Fruit fly (Drosophila melanogaster): ENCODE measurements around the gene CG32189.
"Not testable (repeated sequence)": the region's sequence is repeated elsewhere in the genome, so short reads cannot be mapped to it uniquely, and the experiment has no call there.

The CG32189 gene

DNA sequence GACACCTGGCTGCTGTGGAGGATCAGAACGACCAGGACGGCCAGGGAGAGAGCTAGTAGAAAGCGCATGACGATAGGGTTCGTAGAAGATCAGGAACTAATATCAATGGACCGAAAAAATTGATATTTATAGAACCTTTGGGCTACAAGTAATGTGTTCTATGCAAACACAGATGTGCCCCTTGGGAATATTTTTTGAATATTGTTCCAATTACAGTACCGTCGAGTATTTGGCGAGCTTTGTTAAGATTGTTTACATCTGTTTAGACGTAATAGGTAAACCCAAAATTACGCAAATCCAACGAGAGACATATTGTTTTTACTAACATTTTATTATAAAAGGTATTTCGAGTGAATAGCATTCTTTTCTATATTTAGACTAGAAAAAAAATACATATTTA lies at the start of gene CG32189:
Gene CG32189, minus strand, starts transcription at position 101 of the 400 bp plus-strand sequence.
- TF ChIP-seq noc (tag; optimal IDR thresholded peaks at IDR 0.05), result no peak

DNA sequence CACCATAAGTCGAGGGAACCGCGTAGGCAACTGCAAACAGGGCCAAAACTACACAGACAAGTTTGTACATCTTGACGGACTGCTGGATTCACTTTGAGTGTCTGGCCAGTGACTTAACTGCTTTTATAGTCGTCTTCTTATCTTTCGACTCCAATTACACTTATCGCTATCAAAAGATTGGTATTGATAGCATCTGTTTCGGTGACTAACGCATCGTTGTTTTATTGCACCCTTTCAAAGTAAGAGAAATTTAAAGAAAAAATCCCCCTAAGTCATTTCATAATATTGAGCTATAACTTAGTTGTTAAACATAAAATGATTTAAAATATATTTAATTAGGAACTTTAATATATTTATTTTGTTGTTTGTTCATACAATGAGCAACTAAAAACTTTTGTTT lies 49.3 kb upstream of the CG32189 start, which contains the start of gene CG5506:
Gene CG5506, minus strand, starts transcription at position 101 of the 400 bp plus-strand sequence.
- no peak for TF ChIP-seq noc (tag; optimal IDR thresholded peaks at IDR 0.05)

DNA sequence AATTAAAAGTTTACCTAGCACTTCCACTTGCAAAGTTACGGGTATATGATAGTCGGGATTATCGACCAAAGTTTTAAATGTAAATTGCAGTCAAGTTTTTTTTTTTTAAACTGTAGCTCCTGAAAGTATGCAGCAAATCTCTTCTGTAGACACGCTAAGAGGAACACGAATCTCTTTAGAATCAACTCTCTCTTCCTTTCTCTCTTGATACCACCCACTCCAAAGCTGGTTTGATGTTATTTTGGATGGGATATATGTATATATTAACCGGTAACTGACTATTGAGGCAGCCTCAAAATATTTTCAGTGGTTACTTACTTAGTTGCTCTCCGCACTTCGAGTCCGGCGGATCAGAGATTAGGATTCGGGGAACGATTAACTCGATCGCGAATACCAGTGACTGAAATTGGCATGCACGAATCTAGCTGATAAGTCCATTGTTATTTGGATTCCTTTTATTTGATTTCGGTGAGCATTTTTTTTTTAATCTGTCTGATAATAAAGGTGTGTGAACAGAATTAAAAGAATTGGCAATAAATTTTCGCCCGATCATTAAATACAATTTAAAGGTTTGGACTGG lies 43.9 kb upstream of the CG32189 start, which contains the start of gene CG7408:
Gene CG7408, plus strand, starts transcription at position 316 of the 580 bp plus-strand sequence.
- TF ChIP-seq noc (tag; optimal IDR thresholded peaks at IDR 0.05), result no peak

DNA sequence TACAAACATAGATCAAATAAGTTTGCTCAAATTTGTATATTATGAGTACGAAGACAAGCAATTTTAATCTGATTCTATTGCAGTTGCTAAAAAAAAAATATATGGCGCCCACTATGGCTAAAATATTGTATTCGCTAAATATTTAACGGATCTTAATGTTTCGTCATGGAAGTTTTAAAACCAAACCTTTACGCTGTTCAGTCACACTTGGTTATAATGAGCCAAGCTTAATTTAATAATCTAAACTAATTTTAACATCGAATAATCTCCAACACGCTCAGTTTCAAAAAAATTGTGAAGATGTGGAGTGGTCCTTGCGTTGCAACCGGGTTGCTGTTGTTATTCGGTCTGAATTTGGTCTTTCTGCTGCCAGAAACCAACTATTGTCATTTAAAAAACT lies 23.2 kb upstream of the CG32189 start, which contains the start of gene CG34002:
Gene CG34002, plus strand, starts transcription at position 301 of the 400 bp plus-strand sequence.
- not testable (repeated sequence) for TF ChIP-seq noc (tag; optimal IDR thresholded peaks at IDR 0.05)

DNA sequence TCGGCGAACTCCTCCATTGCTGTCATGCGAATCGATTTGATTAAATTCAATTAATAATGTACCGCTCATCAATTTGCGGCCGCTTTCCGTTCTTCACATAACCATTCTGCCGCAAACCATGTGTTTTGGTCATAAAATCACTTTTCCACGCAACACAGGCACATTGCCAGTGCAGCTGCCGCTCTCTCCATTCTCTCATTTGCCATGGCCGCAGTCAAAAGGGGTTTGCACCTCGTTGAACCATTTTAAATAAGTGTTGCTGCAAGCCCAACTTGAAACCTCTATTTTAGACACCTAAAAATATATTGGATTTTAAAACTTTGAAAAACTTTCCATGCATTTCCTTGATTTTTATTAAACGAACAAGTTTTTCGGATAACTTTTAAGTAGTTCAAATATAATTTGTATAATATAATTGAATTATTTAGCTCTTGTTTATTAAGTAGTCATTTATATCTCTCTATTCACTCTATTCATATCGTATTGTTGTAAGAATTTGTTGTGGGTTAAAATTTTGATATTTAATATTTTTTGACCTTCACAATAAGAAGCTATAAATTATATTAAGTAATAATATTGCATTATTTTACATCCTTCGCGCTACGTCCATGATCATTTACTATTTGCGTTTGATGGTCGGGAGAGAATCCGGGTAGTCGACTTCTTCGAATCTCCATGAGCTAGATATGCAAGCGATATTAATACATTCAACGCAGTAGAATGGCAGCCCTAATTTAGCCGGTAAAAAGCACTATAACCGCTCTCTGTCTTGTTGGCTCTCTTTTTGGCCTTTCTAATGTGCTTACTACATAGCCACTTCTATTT lies 21.9 kb upstream of the CG32189 start, which contains the start of gene CG5535:
Gene CG5535, minus strand, starts transcription at position 140 of the 825 bp plus-strand sequence.
- peak; percentile 94 for TF ChIP-seq noc (tag; optimal IDR thresholded peaks at IDR 0.05)

DNA sequence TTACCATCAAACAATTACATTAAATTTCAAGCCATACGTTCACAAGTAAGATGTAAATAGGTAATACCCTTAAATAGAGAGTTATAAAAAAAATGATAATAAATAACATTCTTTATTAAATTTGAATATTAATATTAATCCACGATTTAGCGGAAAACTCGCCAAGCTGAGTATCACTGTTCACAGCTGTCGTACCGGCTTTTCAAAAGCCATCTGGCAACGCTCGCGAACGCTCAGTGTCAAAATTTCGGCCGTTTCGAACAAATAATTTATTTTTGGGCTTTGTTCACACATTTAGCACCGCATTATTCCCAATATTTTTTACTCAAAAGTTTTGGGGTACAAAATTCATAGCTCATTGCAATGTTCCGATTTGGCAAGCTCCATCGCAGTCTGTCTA lies 14.5 kb upstream of the CG32189 start, which contains the start of gene TrpRS-m:
Gene TrpRS-m, plus strand, starts transcription at position 211 of the 400 bp plus-strand sequence.
- TF ChIP-seq noc (tag; optimal IDR thresholded peaks at IDR 0.05), result no peak

DNA sequence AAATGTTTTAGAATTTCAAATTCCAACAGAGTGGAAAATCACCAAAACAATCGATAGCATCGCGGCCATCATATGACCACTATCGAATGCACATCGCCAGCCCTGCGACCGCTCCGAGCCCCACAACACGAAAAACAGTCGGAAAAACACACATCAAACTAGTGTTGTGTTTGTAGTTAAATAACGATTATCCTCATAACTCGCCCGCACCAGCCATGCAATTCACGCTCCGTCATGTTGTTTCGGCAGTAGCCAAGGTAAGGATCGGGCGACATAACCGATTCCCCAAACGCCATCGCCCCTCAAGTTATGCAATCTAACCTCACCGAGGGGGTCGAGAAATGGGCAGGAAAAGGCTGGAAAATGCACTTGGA lies 12.0 kb upstream of the CG32189 start:
- no peak for TF ChIP-seq noc (tag; optimal IDR thresholded peaks at IDR 0.05)

DNA sequence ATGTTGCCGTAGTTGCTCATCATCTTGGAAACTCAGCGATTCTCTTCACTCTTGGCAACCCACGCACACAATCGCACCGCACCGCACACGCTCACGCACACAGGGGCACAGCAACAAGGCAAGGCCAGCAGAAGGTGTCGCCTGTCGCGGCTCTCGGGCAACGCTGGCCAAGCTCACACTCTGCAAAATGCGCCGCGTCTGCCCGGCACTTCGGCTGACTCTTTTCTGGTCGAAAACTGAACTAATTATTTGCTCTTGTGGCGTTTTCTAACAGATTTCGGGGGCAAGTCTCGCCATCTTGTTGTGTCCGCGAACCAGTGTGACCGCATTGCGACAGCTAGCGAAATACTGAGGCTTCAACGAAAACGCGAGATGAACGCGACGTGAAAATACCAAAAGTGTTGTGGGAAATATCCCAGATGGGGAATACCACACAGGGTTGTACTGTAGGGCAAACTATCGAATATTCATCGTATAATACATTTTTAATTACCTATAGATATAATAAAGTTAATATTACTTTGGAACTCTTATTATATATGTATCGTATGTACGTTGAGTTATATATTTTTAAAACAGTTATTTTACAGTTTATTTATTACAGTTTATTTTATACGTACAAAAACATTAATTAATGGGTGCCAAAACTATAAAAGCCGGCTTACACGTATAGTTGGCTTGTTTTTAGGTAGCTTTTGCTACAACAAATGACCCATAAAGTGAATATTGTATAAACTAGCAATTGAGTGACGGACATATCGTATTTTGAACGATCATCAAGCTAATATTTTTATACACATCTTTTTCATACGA lies 11.4 kb upstream of the CG32189 start, which contains the start of the genes MED19 and CG7430:
Gene MED19, minus strand, starts transcription at position 333 of the 813 bp plus-strand sequence.
Gene CG7430, plus strand, starts transcription at position 748 of the 813 bp plus-strand sequence.
- peak; percentile 68 for TF ChIP-seq noc (tag; optimal IDR thresholded peaks at IDR 0.05)

DNA sequence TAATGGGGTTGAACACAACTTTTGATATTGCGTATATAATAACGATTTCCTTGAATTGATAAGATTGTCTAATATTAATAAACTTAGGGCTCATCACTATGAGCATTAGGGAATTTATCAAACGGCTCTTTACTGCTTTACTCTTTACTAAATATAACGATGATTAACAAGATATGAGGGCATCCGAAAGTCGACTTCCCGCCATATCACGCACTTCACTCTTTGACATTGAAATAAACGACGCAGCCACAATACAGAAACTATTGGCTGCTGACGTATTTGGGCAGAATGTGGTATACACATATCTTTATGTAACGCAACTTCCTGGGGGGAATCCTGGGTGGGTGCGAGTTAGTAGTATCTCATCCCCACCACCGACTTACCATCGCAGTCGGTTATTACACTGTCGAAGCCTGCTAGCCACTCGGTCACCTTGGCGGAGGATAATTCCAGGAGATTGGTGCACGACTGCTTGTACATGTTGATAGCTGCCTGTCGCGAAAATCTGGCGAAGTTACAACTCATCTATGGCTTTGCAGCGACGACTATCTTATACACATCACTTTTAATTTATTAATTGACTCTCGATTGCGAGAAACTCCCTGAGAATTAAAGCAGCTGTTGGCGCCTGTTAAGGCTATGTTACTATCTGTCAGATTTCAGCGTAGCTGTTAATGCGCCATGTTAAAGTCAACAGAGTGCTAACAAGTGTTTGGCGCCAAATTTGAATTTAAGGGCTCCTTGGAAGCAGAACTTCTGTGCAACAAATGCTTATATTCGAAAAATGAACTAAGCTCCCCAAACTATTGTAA lies 8.1 kb upstream of the CG32189 start, which contains the start of gene CG5567:
Gene CG5567, minus strand, starts transcription at position 653 of the 812 bp plus-strand sequence.
- no peak for TF ChIP-seq noc (tag; optimal IDR thresholded peaks at IDR 0.05)

DNA sequence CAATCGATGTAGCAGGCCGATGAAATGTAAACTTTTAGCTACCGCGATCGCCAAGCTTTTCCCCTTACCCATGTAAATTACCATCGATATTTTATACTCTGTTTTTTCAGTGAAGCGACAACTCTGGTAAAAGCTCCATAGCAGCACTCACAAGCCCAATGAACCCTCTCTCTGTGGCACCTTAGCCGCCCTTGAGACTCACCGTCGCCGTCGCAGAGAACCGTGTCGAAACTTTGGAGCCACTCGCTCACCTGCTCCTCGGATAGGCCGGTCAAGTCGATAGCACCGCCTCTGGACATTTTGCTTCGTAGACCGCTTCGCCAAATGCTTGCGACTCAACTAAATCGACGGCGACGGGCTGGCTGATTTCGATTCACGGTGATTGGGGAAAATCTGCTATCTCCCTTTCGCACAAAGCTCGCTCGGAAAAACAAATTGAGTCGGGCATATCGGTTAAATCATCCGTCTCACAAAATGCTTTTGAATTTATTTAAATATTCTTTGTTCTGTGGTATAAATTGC lies 6.2 kb upstream of the CG32189 start, which contains the start of gene CG5577:
Gene CG5577, minus strand, starts transcription at position 343 of the 522 bp plus-strand sequence.
- TF ChIP-seq noc (tag; optimal IDR thresholded peaks at IDR 0.05), result peak; percentile 60

DNA sequence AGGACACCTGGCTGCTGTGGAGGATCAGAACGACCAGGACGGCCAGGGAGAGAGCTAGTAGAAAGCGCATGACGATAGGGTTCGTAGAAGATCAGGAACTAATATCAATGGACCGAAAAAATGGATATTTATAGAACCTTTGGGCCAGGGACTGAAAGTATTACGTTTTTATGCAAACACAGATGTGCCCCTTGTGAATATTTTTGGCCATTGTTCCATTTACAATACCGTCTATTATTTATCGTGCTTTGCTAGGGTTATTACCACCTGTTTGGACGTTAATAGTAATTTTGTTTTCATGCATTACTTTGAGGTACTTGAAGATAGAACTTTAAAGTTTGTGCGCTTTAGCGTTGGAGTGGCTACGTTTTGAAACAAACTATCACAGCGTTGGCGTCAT lies 1.4 kb downstream of the CG32189 start, which contains the start of gene CG32188:
Gene CG32188, minus strand, starts transcription at position 101 of the 400 bp plus-strand sequence.
- no peak for TF ChIP-seq noc (tag; optimal IDR thresholded peaks at IDR 0.05)

DNA sequence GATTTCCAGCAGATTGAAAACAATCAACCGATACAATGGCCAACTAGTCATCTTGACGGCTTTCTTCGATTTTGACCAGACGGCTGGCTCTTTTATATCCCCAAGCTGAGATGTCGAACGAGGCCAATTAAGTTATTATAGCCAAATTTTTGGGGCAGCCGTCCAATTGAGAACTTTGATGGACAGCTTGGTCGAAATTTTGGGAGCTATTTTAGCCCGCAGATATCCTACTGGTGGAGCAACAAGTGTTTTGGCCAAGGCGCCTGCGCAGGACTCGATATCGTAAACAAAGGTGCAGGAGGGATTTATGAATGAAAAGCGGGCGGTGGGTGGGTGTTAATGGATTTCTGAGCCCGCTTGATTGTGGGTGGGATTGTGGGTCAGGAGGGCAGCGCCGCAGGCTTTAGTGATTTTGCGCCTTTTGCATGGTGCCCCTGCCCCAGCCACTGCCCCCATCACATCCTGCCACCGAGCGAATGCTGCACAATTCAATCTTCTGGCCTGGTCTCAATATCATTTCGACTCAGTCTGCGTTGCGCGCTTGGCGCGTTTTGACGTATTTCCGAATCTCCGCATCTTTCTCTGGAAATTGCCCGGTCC lies 12.1 kb downstream of the CG32189 start, which contains the start of the genes Ir75c and Grd:
Gene Ir75c, minus strand, starts transcription at position 51 of the 600 bp plus-strand sequence.
Gene Grd, plus strand, starts transcription at position 550 of the 600 bp plus-strand sequence.
- no peak for TF ChIP-seq noc (tag; optimal IDR thresholded peaks at IDR 0.05)

DNA sequence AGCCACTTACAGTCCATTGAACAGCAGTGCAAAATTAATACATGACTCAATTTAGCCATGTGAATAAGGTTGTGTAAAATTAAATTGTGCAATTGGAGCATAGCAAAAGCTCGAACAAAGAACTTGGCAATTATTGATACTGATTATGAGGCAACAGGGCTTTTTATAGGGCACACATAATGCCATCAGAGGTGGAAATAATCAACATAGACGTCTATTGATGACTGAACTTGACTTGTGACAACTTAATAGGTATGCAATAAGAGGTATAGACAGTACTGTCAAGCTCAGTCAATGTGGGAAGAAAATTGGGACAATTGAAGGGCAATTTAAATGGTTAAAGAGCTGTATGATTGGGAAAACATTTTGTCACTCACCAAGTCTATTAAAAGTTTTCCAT lies 14.9 kb downstream of the CG32189 start, which contains the start of gene Ir75b:
Gene Ir75b, minus strand, starts transcription at position 101 of the 400 bp plus-strand sequence.
- no peak for TF ChIP-seq noc (tag; optimal IDR thresholded peaks at IDR 0.05)

Data from whole organism, larva.